Worm (Caenorhabditis elegans) whole organism, L1 larva: ENCODE data around the gene F21D12.3.
A peak's percentile ranks its signal among the peaks of the same experiment; 100 is the strongest.

ENCODE experiments used
- C34B4.2 ChIP-seq: sonication (generic microtip); optimal IDR thresholded peaks from 2 replicates; lab custom pipeline; 2017; ENCODE audit warnings: mild to moderate bottlenecking, missing genetic modification characterization, missing compliant biosample characterization
- F16B12.6 ChIP-seq: fragments of 150-350 bp; optimal IDR thresholded peaks from 2 replicates; lab custom pipeline; 2014; ENCODE audit warnings: missing biosample characterization, missing genetic modification characterization
- Y116A8C.19 ChIP-seq: sonication (generic microtip); optimal IDR thresholded peaks from 2 replicates; lab custom pipeline; 2016; ENCODE audit warnings: missing compliant biosample characterization, missing genetic modification characterization, borderline replicate concordance
- aha-1 ChIP-seq: fragments of 150-350 bp; optimal IDR thresholded peaks from 2 replicates; lab custom pipeline; 2014; ENCODE audit warnings: missing biosample characterization, missing genetic modification characterization
- aly-2 ChIP-seq: fragments of 150-350 bp; optimal IDR thresholded peaks from 2 replicates; lab custom pipeline; 2014; ENCODE audit warnings: missing biosample characterization, missing genetic modification characterization
- ama-1 ChIP-seq: fragments of 150-350 bp; optimal IDR thresholded peaks from 2 replicates; lab custom pipeline; 2014
- blmp-1 ChIP-seq: fragments of 150-350 bp; optimal IDR thresholded peaks from 2 replicates; lab custom pipeline; 2014; ENCODE audit warnings: missing biosample characterization, missing genetic modification characterization
- ceh-82 ChIP-seq, 3 experiments: fragments of 150-350 bp in 1 of 3; sonication (generic microtip) in 2 of 3; optimal IDR thresholded peaks; 2 replicates each; lab custom pipeline; 2014 to 2017; ENCODE audit warnings: missing biosample characterization in 3 of 3, missing genetic modification characterization in 3 of 3
- ces-1 ChIP-seq: fragments of 150-350 bp; optimal IDR thresholded peaks from 2 replicates; lab custom pipeline; 2014; ENCODE audit warnings: missing biosample characterization, missing genetic modification reagents, missing genetic modification characterization
- dpl-1 ChIP-seq, 3 experiments: fragments of 150-350 bp in 2 of 3; sonication (generic microtip) in 1 of 3; optimal IDR thresholded peaks; 2 replicates each; lab custom pipeline; 2014 to 2017; ENCODE audit warnings: missing biosample characterization in 3 of 3, missing genetic modification characterization in 3 of 3, missing genetic modification reagents in 3 of 3
- efl-1 ChIP-seq, 4 experiments: fragments of 150-350 bp; optimal IDR thresholded peaks in 3 of 4; peaks in 1 of 4; 1 replicate in 1 of 4; 2 replicates in 3 of 4; lab custom pipeline; 2014; ENCODE audit warnings: missing biosample characterization in 2 of 4, missing genetic modification characterization in 2 of 4, missing genetic modification reagents in 2 of 4
- efl-3 ChIP-seq: fragments of 200-800 bp; sonication (Bioruptor generic); optimal IDR thresholded peaks from 2 replicates; lab custom pipeline; 2018; ENCODE audit warnings: mild to moderate bottlenecking, missing genetic modification characterization, missing compliant biosample characterization
- egl-13 ChIP-seq: sonication (generic microtip); optimal IDR thresholded peaks from 2 replicates; lab custom pipeline; 2016; ENCODE audit warnings: missing genotype, missing genetic modification reagents, missing genetic modification characterization, missing compliant biosample characterization
- egl-27 ChIP-seq, 2 experiments: fragments of 150-350 bp in 1 of 2; sonication (generic microtip); optimal IDR thresholded peaks; 3 replicates each; lab custom pipeline; 2017 to 2018; ENCODE audit warnings: missing biosample characterization in 2 of 2, missing genetic modification characterization in 2 of 2, missing genetic modification reagents in 2 of 2
- ets-5 ChIP-seq: fragments of 200-800 bp; sonication (Bioruptor generic); IDR thresholded peaks from 2 replicates; pipeline ENCODE4 v1.3.6; 2022; ENCODE audit warnings: missing genetic modification characterization, missing compliant biosample characterization
- fkh-10 ChIP-seq: sonication (generic microtip); optimal IDR thresholded peaks from 2 replicates; lab custom pipeline; 2017; ENCODE audit warnings: missing biosample characterization, missing genetic modification reagents, missing genetic modification characterization
- hpl-2 ChIP-seq: fragments of 150-350 bp; optimal IDR thresholded peaks from 2 replicates; lab custom pipeline; 2014; ENCODE audit warnings: missing biosample characterization, missing genetic modification reagents, missing genetic modification characterization
- irx-1 ChIP-seq: sonication (generic microtip); optimal IDR thresholded peaks from 2 replicates; lab custom pipeline; 2016; ENCODE audit warnings: missing genetic modification characterization, missing compliant biosample characterization
- jun-1 ChIP-seq: fragments of 150-350 bp; optimal IDR thresholded peaks from 2 replicates; lab custom pipeline; 2014; ENCODE audit warnings: missing biosample characterization, missing genetic modification reagents, missing genetic modification characterization
- lin-13 ChIP-seq: fragments of 150-350 bp; optimal IDR thresholded peaks from 2 replicates; lab custom pipeline; 2014; ENCODE audit warnings: missing biosample characterization, missing genetic modification reagents, missing genetic modification characterization
- lin-15B ChIP-seq: fragments of 150-350 bp; sonication (generic microtip); optimal IDR thresholded peaks from 3 replicates; lab custom pipeline; 2014; ENCODE audit warnings: missing biosample characterization, missing genetic modification characterization
- lin-35 ChIP-seq, 2 experiments: fragments of 150-350 bp; optimal IDR thresholded peaks; 2 replicates each; lab custom pipeline; 2014; ENCODE audit warnings: missing biosample characterization in 2 of 2, missing genetic modification characterization in 2 of 2, missing genetic modification reagents in 2 of 2
- lin-39 ChIP-seq: fragments of 150-350 bp; optimal IDR thresholded peaks from 2 replicates; lab custom pipeline; 2014; ENCODE audit warnings: missing biosample characterization, missing genetic modification reagents, missing genetic modification characterization
- lir-3 ChIP-seq: sonication (generic microtip); optimal IDR thresholded peaks from 2 replicates; lab custom pipeline; 2016; ENCODE audit warnings: mild to moderate bottlenecking, missing genetic modification characterization, moderate library complexity, missing compliant biosample characterization; ENCODE audit not compliant: poor library complexity
- lsy-2 ChIP-seq, 2 experiments: fragments of 150-350 bp; optimal IDR thresholded peaks; 2 replicates each; lab custom pipeline; 2014; ENCODE audit warnings: missing biosample characterization in 2 of 2, missing genetic modification characterization in 2 of 2
- mab-9 ChIP-seq: fragments of 200-800 bp; sonication (Bioruptor generic); IDR thresholded peaks from 2 replicates; pipeline ENCODE4 v1.3.6; 2022; ENCODE audit warnings: missing genetic modification reagents, missing genetic modification characterization, missing compliant biosample characterization
- mep-1 ChIP-seq: fragments of 150-350 bp; optimal IDR thresholded peaks from 2 replicates; lab custom pipeline; 2014; ENCODE audit warnings: missing biosample characterization, missing genetic modification characterization
- nhr-11 ChIP-seq: fragments of 150-350 bp; optimal IDR thresholded peaks from 2 replicates; lab custom pipeline; 2014; ENCODE audit warnings: missing biosample characterization, missing genetic modification characterization
- nhr-19 ChIP-seq: fragments of 200-800 bp; sonication (Bioruptor generic); conservative IDR thresholded peaks from 2 replicates; pipeline ENCODE4 v1.3.6; 2022; ENCODE audit warnings: missing genetic modification characterization, missing compliant biosample characterization
- nhr-20 ChIP-seq: sonication (generic microtip); optimal IDR thresholded peaks from 2 replicates; lab custom pipeline; 2016; ENCODE audit warnings: mild to moderate bottlenecking, missing genetic modification characterization, missing compliant biosample characterization
- nhr-237 ChIP-seq: fragments of 150-350 bp; optimal IDR thresholded peaks from 2 replicates; lab custom pipeline; 2014; ENCODE audit warnings: missing biosample characterization, missing genetic modification characterization
- nhr-47 ChIP-seq: sonication (generic microtip); optimal IDR thresholded peaks from 2 replicates; lab custom pipeline; 2016; ENCODE audit warnings: mild to moderate bottlenecking, missing genetic modification characterization, moderate library complexity, missing compliant biosample characterization
- nhr-76 ChIP-seq: sonication (generic microtip); optimal IDR thresholded peaks from 2 replicates; lab custom pipeline; 2017; ENCODE audit warnings: missing biosample characterization, missing genetic modification characterization
- nhr-85 ChIP-seq: sonication (generic microtip); peaks from one replicate; lab custom pipeline; 2016; ENCODE audit warnings: missing genetic modification characterization, inconsistent platforms, missing compliant biosample characterization
- nhr-90 ChIP-seq: sonication (generic microtip); optimal IDR thresholded peaks from 2 replicates; lab custom pipeline; 2016; ENCODE audit warnings: mild to moderate bottlenecking, missing genetic modification characterization, missing compliant biosample characterization; ENCODE audit not compliant: poor library complexity
- pax-3 ChIP-seq: fragments of 200-800 bp; sonication (Bioruptor generic); optimal IDR thresholded peaks from 2 replicates; lab custom pipeline; 2018; ENCODE audit warnings: mild to moderate bottlenecking, missing genetic modification characterization, moderate library complexity, missing compliant biosample characterization
- pqm-1 ChIP-seq: sonication (generic microtip); optimal IDR thresholded peaks from 3 replicates; lab custom pipeline; 2017; ENCODE audit warnings: missing biosample characterization, missing genetic modification characterization
- snu-23 ChIP-seq: sonication (generic microtip); optimal IDR thresholded peaks from 2 replicates; lab custom pipeline; 2016; ENCODE audit warnings: missing genetic modification characterization, missing compliant biosample characterization
- sptf-1 ChIP-seq: fragments of 150-350 bp; optimal IDR thresholded peaks from 2 replicates; lab custom pipeline; 2014; ENCODE audit warnings: missing biosample characterization, missing genetic modification characterization
- sup-37 ChIP-seq: fragments of 200-800 bp; sonication (Bioruptor generic); optimal IDR thresholded peaks from 2 replicates; lab custom pipeline; 2018; ENCODE audit warnings: mild to moderate bottlenecking, missing genetic modification characterization, missing compliant biosample characterization
- unc-130 ChIP-seq: fragments of 150-350 bp; optimal IDR thresholded peaks from 2 replicates; lab custom pipeline; 2017; ENCODE audit warnings: missing biosample characterization, missing genetic modification characterization, inconsistent platforms
- vab-15 ChIP-seq: sonication (generic microtip); optimal IDR thresholded peaks from 2 replicates; lab custom pipeline; 2017; ENCODE audit warnings: missing genotype, mild to moderate bottlenecking, missing genetic modification characterization, missing compliant biosample characterization
- zip-4 ChIP-seq: fragments of 200-800 bp; sonication (Bioruptor generic); optimal IDR thresholded peaks from 2 replicates; lab custom pipeline; 2018; ENCODE audit warnings: mild to moderate bottlenecking, missing genetic modification characterization, moderate library complexity, missing compliant biosample characterization
- ztf-4 ChIP-seq: fragments of 150-350 bp; optimal IDR thresholded peaks from 2 replicates; lab custom pipeline; 2014; ENCODE audit warnings: missing biosample characterization, missing genetic modification characterization

F21D12.3 gene

DNA sequence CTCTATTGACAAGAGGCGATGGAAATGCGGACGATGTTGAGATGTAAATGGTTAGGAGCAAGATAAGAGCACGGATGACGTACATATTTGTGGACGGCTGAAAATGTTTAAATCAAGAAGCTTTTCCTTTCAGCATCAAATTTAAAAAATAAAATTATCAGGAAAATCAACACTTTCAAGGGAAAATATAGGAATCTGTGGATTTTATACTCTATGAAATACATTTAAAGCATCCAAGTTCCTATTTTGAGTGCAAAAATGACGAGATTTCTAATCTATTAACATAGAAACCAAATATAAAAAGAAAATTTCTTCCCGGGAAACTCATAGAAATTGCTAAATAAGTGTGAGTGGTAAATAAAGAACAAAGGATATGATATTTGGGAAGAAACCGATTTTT, 9.7 kb downstream of the F21D12.3 start, which contains the start of gene F45E12.6:
Gene F45E12.6 (minus strand): TSS at position 101 of the 400 bp plus-strand sequence.
- no peak for TF ChIP-seq ztf-4 (tag; lab: Kevin White, UChicago)
- no peak for TF ChIP-seq lin-39 (tag; lab: Kevin White, UChicago)
- TF ChIP-seq aly-2 (tag; lab: Kevin White, UChicago), result no peak
- TF ChIP-seq lin-15B (tag; lab: Kevin White, UChicago), result no peak

DNA sequence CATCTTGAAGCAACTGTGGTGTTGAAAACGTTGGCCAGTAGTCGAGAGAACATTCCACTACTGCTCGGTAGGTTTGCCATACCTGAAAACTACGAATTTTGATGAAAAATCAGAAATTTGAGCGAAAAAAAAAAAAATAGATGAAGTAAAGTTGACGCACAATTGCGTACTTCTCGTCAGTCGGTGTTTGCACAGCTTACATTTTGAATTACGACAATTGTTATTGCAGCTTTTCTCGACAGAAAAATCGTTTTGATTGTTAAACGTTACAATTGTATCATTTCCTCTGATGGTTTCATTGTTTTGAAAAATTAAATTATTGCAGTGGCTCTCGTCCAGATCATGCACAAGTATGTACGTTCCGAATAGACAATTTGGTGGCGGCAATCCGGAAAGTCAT, 13.8 kb downstream of the F21D12.3 start, which contains the start of the genes F45E12.5 and cnep-1:
Gene F45E12.5 (minus strand): TSS at position 93 of the 400 bp plus-strand sequence.
Gene cnep-1 (plus strand): TSS at position 326 of the 400 bp plus-strand sequence.
- TF ChIP-seq mep-1 (tag; lab: Kevin White, UChicago) (peak; percentile 27), efl-1 (optimal IDR thresholded peaks at IDR 0.05; lab: Kevin White, UChicago) (peak; percentile 34 to 42), efl-1 (GFP tag; optimal IDR thresholded peaks at IDR 0.05 in 1 of 2; lab: Kevin White, UChicago) (peak; percentile 32 to 53), C34B4.2 (tag; lab: Kevin White, UChicago) (no peak), pax-3 (tag; lab: Kevin White, UChicago) (no peak), lin-35 (GFP tag; optimal IDR thresholded peaks at IDR 0.05; lab: Kevin White, UChicago) (peak; percentile 20 to 54), aly-2 (tag; lab: Kevin White, UChicago) (no peak), ces-1 (GFP tag; lab: Kevin White, UChicago) (no peak), efl-3 (GFP tag; lab: Kevin White, UChicago) (no peak), fkh-10 (no peak), nhr-47 (tag; lab: Kevin White, UChicago) (no peak), dpl-1 (GFP tag; optimal IDR thresholded peaks at IDR 0.05; lab: Kevin White, UChicago) (peak in 2 of 3 experiments; percentile 12 to 29), nhr-237 (tag; lab: Kevin White, UChicago) (no peak), lsy-2 (tag; optimal IDR thresholded peaks at IDR 0.05; lab: Kevin White, UChicago) (peak in 1 of 2 experiments; percentile 56), sptf-1 (no peak), snu-23 (GFP tag; lab: Kevin White, UChicago) (no peak), F16B12.6 (tag; lab: Kevin White, UChicago) (peak; percentile 77), blmp-1 (tag; lab: Kevin White, UChicago) (peak; percentile 18), vab-15 (tag; lab: Kevin White, UChicago) (no peak)

ce11 chrII:7305558-7305957, 18.3 kb downstream of the F21D12.3 start, which contains the start of gene brf-1:
TSS of gene brf-1 (plus strand) at chrII:7305858.
- TF ChIP-seq nhr-237 (tag; lab: Kevin White, UChicago), result no peak
- no peak for TF ChIP-seq dpl-1 (GFP tag; optimal IDR thresholded peaks at IDR 0.05; lab: Kevin White, UChicago)
- no peak for TF ChIP-seq irx-1 (tag; lab: Kevin White, UChicago)
- no peak for TF ChIP-seq nhr-76
- no peak for TF ChIP-seq lir-3
- no peak for TF ChIP-seq zip-4 (GFP tag; lab: Kevin White, UChicago)
- no peak for TF ChIP-seq lin-15B (tag; lab: Kevin White, UChicago)
- TF ChIP-seq Y116A8C.19 (tag; lab: Kevin White, UChicago), result no peak
- no peak for TF ChIP-seq hpl-2 (GFP tag; lab: Kevin White, UChicago)
- no peak for TF ChIP-seq C34B4.2 (tag; lab: Kevin White, UChicago)
- TF ChIP-seq nhr-90 (tag; lab: Kevin White, UChicago), result no peak
- no peak for TF ChIP-seq mab-9 (GFP tag; lab: Robert Waterston, UW)
- TF ChIP-seq efl-1 (optimal IDR thresholded peaks at IDR 0.05; lab: Kevin White, UChicago), result no peak
- no peak for TF ChIP-seq efl-1 (GFP tag; optimal IDR thresholded peaks at IDR 0.05 in 1 of 2; lab: Kevin White, UChicago)
- no peak for TF ChIP-seq sup-37 (GFP tag; lab: Kevin White, UChicago)
- no peak for TF ChIP-seq nhr-19 (GFP tag; lab: Robert Waterston, UW)

ce11 chrII:7301670-7302151, 22.1 kb downstream of the F21D12.3 start, which contains the start of gene cul-4:
TSS of gene cul-4 (plus strand) at chrII:7302101.
- TF ChIP-seq ets-5 (GFP tag; lab: Robert Waterston, UW) (no peak), unc-130 (tag; lab: Kevin White, UChicago) (peak; percentile 75), nhr-237 (tag; lab: Kevin White, UChicago) (no peak), ceh-82 (tag; optimal IDR thresholded peaks at IDR 0.05; lab: Kevin White, UChicago) (peak; percentile 64 to 72 (median 72)), vab-15 (tag; lab: Kevin White, UChicago) (no peak), nhr-85 (tag; lab: Kevin White, UChicago) (peak; percentile 89), nhr-90 (tag; lab: Kevin White, UChicago) (peak; percentile 81), pax-3 (tag; lab: Kevin White, UChicago) (no peak), ama-1 (lab: Kevin White, UChicago) (no peak), nhr-20 (tag; lab: Kevin White, UChicago) (peak; percentile 85), jun-1 (tag; lab: Kevin White, UChicago) (peak; percentile 60), pqm-1 (tag; lab: Kevin White, UChicago) (no peak), egl-13 (tag; lab: Kevin White, UChicago) (peak; percentile 65), aha-1 (tag; lab: Kevin White, UChicago) (no peak), lin-13 (no peak), sptf-1 (no peak), egl-27 (tag; optimal IDR thresholded peaks at IDR 0.05; lab: Kevin White, UChicago) (no peak), snu-23 (GFP tag; lab: Kevin White, UChicago) (peak; percentile 84), nhr-11 (tag; lab: Kevin White, UChicago) (no peak)
